Fruit fly (Drosophila melanogaster) whole organism, embryonic: ENCODE data around the gene RpS15Aa.

Source experiments
- Atf3 ChIP-seq: fragments of 200-800 bp; sonication (Bioruptor generic); optimal IDR thresholded peaks from 3 replicates; lab custom pipeline; 2016; ENCODE audit warnings: missing biosample characterization, missing genetic modification characterization
- CG13424 ChIP-seq: fragments of 200-800 bp; sonication (Bioruptor generic); optimal IDR thresholded peaks from 2 replicates; lab custom pipeline; 2019; ENCODE audit warnings: missing biosample characterization, mild to moderate bottlenecking, missing genetic modification characterization, moderate library complexity
- CG4282 ChIP-seq: fragments of 200-800 bp; sonication (Bioruptor generic); optimal IDR thresholded peaks from 2 replicates; lab custom pipeline; 2016; ENCODE audit warnings: missing biosample characterization, missing genetic modification characterization
- h ChIP-seq: fragments of >200 bp; optimal IDR thresholded peaks from 2 replicates; lab custom pipeline; 2017
- mam ChIP-seq: fragments of 200-800 bp; sonication (Bioruptor generic); optimal IDR thresholded peaks from 3 replicates; lab custom pipeline; 2016; ENCODE audit warnings: missing biosample characterization, missing genetic modification characterization
- odd ChIP-seq: fragments of 200-800 bp; sonication (Bioruptor generic); optimal IDR thresholded peaks from 2 replicates; lab custom pipeline; 2017; ENCODE audit warnings: missing biosample characterization, mild to moderate bottlenecking, missing genetic modification characterization

dm6 chrX:13334434-13335146 lies 2.9 kb downstream of the RpS15Aa start:
- TF ChIP-seq odd (GFP tag; lab: Kevin White, UChicago), result no peak
- no peak for TF ChIP-seq CG4282 (GFP tag; lab: Kevin White, UChicago)
- TF ChIP-seq mam, result peak; percentile 47
- TF ChIP-seq CG13424 (tag; lab: Kevin White, UChicago), result no peak
- TF ChIP-seq Atf3 (GFP tag; lab: Kevin White, UChicago), result no peak
- TF ChIP-seq h (lab: Kevin White, UChicago), result no peak
